Fruit fly (Drosophila melanogaster) whole organism, pupa: ENCODE measurements around the gene CG13108.

Experiments used
- CG32121 ChIP-seq: fragments of 200-800 bp; sonication (Bioruptor generic); IDR thresholded peaks from 2 replicates; pipeline ENCODE4 v1.3.6; 2022; ENCODE audit warnings: missing biosample characterization, missing genetic modification characterization
- CG4496 ChIP-seq: fragments of 200-800 bp; sonication (Bioruptor generic); IDR thresholded peaks from 3 replicates; pipeline ENCODE4 v1.3.6; 2022; ENCODE audit warnings: missing biosample characterization, missing genetic modification characterization
- CG8301 ChIP-seq: fragments of 200-800 bp; sonication (Bioruptor generic); optimal IDR thresholded peaks from 2 replicates; lab custom pipeline; 2018; ENCODE audit warnings: missing biosample characterization, mild to moderate bottlenecking, missing genetic modification characterization
- CG9948 ChIP-seq: fragments of 200-800 bp; sonication (Bioruptor generic); optimal IDR thresholded peaks from 2 replicates; lab custom pipeline; 2018; ENCODE audit warnings: missing biosample characterization, mild to moderate bottlenecking, missing genetic modification characterization, moderate library complexity
- Ets98B ChIP-seq: fragments of 200-800 bp; sonication (Bioruptor generic); IDR thresholded peaks from 2 replicates; pipeline ENCODE4 v1.3.6; 2022; ENCODE audit warnings: missing biosample characterization, missing genetic modification characterization
- Pif1A ChIP-seq: fragments of 200-800 bp; sonication (Bioruptor generic); optimal IDR thresholded peaks from 3 replicates; lab custom pipeline; 2016; ENCODE audit warnings: missing biosample characterization, missing genetic modification characterization
- Pif1B ChIP-seq: fragments of 200-800 bp; sonication (Bioruptor generic); optimal IDR thresholded peaks from 3 replicates; lab custom pipeline; 2016; ENCODE audit warnings: missing biosample characterization, missing genetic modification characterization
- Snoo ChIP-seq: fragments of 200-800 bp; sonication (Bioruptor generic); optimal IDR thresholded peaks from 3 replicates; lab custom pipeline; 2017; ENCODE audit warnings: missing biosample characterization, mild to moderate bottlenecking, missing genetic modification characterization, inconsistent platforms
- fd96Ca ChIP-seq: fragments of 200-800 bp; sonication (Bioruptor generic); IDR thresholded peaks from 3 replicates; pipeline ENCODE4 v1.3.6; 2022; ENCODE audit warnings: missing biosample characterization, missing genetic modification characterization

dm6 chr2L:9125418-9125928 lies 38.6 kb upstream of the CG13108 start, which contains the start of gene CG32982:
- TF ChIP-seq CG4496 (GFP tag; lab: Robert Waterston, UW) (peak; percentile 91), CG32121 (GFP tag; lab: Robert Waterston, UW) (peak; percentile 84), fd96Ca (GFP tag; lab: Robert Waterston, UW) (peak; percentile 4), Snoo (tag; lab: Kevin White, UChicago) (peak; percentile 89), CG8301 (tag; lab: Kevin White, UChicago) (peak; percentile 85), CG9948 (tag; lab: Kevin White, UChicago) (peak; percentile 84), Pif1A (peak; percentile 17), Ets98B (GFP tag; lab: Robert Waterston, UW) (peak; percentile 73), Pif1B (GFP tag; lab: Kevin White, UChicago) (peak; percentile 74)
